Worm (Caenorhabditis elegans) whole organism, L4/young adult: ENCODE data around the gene C44H9.5.

Source experiments
- W03F9.2 ChIP-seq: fragments of 150-350 bp; optimal IDR thresholded peaks from 2 replicates; lab custom pipeline; 2014; ENCODE audit warnings: missing biosample characterization, missing genetic modification characterization
- dao-5 ChIP-seq: sonication (generic microtip); optimal IDR thresholded peaks from 2 replicates; lab custom pipeline; 2016; ENCODE audit warnings: missing genotype, missing genetic modification characterization, moderate library complexity, missing compliant biosample characterization
- him-1 ChIP-seq: sonication (generic microtip); optimal IDR thresholded peaks from 2 replicates; lab custom pipeline; 2016; ENCODE audit warnings: missing genotype, missing genetic modification reagents, missing genetic modification characterization, missing compliant biosample characterization

Gene C44H9.5

DNA sequence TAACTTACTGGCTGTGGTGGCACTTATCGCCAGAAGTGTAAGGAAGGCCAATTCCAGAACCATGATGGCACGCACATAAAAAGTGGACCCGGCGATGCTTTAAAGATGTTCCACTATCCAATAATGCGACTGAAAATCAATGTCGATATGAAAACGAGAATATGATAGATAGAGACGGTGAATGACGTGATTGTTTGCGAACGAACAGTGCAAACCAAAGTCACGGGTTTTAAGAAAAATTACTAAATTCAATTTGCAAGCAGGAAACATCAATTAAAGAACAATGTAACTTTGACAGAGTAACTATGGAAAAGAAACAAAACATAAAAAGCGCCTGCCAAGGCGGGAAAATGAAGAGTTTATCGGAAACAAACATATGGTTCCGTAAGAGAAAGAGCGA is at the start of gene C44H9.5:
TSS of gene C44H9.5 (minus strand) at position 129 of the 400 bp plus-strand sequence.
- no peak for TF ChIP-seq W03F9.2 (tag; lab: Kevin White, UChicago)
- no peak for TF ChIP-seq him-1
- no peak for TF ChIP-seq dao-5

DNA sequence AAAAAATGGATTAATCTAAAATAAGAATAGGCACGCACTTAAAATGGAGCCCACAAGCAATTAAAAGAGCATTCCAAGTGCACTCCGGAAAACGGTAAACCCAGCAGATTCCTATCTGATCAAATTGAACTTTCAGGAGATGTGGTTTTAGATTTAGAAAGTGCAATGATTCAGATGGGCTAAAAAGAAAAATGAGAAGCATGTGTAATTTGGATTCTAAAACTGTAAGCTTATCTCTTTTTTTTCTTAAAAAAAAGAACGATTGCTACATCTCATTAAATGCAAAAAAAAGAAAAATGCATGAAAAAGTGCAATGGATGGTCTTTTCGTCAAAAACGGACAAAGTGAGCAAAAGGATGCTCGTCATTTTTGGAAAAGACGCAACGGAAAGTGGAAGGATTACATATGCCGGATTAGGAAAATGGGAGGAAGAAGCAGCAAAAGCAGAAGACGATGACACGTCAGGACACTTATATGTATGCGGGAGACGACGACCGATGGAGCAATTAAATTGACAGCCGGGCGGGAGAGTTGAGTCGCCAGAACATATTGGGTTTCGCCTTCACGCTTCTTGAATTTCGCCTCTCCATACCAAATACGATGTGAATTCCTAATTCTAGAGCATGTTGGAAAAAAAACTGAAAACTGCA is 49.0 kb upstream of the C44H9.5 start:
- TF ChIP-seq W03F9.2 (tag; lab: Kevin White, UChicago) (no peak), him-1 (no peak), dao-5 (no peak)

DNA sequence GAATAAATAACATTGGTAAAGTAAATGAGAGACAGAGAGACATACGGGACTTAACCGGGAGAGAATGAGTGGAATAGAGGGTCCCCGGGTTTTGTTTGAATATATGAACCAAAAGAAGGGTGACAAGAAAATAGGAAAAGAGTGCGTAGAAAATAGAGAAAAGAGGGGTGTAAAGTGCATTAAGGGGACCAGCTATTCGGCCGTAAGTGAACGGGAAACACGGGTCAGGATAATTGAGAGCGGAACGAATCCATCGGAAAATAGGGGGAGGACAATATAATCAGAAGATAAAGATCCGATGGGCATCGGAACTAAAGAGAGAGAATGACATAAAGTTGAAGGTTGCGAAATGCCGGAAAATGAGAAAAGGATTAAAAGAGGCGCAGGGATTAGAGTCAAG is 47.7 kb upstream of the C44H9.5 start:
- TF ChIP-seq him-1: no peak
- no peak for TF ChIP-seq W03F9.2 (tag; lab: Kevin White, UChicago)
- no peak for TF ChIP-seq dao-5

DNA sequence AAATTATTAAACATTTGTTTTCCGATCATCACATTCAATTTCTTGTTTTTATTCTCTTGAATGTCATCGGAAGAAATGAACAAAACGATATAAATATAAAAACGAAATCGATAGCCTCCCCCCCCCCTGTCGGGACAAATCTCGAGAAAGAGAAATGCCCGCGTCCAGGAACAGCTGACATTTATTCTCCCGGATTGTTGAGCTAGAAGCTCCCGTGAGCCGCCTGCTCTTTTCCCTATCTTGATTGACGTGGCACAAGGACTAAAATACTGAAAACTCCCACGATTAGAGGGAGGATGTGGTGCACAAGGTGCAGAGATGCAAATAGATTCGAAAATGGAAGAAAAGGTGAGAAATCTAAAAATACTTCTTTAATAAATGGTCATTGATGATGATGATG is 47.2 kb upstream of the C44H9.5 start:
- TF ChIP-seq W03F9.2 (tag; lab: Kevin White, UChicago) (no peak), dao-5 (no peak), him-1 (no peak)

DNA sequence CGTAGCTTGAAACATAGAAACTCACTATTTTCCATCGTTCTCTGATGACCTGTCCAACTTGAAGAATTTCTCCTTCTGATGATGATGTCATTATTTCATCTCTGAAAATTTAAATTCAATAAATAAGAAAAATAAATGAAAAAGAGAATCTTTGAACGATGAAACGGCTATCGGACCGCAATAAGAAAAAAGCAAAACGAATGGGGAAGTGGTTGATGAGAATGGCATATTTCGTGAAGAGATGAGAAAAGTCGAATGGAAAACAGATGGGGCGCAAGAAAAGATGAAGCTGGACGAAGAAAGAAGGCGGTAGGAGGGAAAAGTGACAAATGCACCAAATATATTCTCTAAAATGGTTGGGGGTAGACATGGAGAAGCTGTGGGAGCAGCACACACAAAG is 46.1 kb upstream of the C44H9.5 start, which contains the start of gene ttbk-7:
TSS of gene ttbk-7 (minus strand) at position 101 of the 400 bp plus-strand sequence.
- TF ChIP-seq W03F9.2 (tag; lab: Kevin White, UChicago) (no peak), dao-5 (no peak), him-1 (no peak)

DNA sequence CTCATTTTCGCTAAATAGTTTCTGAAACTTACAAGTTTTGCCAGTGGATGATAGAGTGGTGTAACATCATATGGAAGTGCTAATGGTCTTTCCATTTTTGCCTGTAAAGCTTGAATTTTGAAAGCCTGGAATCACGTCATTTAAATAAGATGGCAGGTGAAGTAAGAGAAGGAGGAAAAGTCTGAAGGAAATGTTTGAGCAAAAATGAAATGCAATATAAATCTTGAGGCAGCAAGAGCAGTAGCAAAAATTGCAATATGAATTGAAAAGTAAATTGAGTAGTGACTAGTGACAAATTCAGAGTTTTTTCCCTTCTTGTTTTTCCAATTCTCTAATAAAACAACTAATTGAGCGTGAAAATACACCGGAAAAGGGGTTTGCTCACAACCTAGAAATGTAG is 36.2 kb upstream of the C44H9.5 start, which contains the start of gene glb-24:
TSS of gene glb-24 (minus strand) at position 101 of the 400 bp plus-strand sequence.
- TF ChIP-seq W03F9.2 (tag; lab: Kevin White, UChicago): no peak
- TF ChIP-seq dao-5: no peak
- no peak for TF ChIP-seq him-1

DNA sequence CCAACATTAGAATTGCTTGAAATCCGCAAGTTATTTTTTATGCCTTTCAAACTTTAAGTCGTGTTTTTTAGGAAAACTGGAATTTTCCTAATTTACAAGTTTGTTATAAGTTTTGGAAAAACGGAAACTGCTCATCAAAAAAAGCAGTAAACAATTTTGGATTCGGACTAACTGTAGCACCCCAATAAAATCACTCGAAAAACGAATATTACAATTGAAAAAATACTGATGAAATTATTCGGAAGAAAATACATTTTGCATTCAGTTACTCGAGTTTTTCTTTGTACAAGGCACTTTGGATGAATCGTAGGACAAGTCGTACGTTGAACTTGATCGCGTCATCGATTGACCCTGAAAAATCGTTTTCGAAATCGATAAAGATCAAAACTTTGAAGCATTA is 32.7 kb upstream of the C44H9.5 start:
- no peak for TF ChIP-seq dao-5
- no peak for TF ChIP-seq W03F9.2 (tag; lab: Kevin White, UChicago)
- no peak for TF ChIP-seq him-1

DNA sequence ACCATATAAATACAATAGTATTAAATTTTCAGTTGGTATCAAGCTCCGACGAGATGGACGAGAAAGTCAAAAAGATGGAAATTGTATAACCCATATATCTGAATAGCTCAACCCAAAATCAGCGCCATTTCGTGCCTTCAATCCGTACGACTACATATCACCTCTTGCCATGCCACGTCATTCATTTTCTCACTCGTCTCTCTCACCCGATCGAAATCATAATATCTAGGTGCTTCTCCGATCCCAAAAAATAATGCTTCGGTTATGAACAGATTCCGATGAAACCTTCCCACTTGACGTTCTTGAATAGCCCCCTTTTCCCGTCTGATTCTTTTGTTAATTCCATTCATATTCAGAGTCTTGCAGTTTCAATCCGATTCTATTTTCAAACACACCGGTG is 31.7 kb upstream of the C44H9.5 start:
- TF ChIP-seq him-1: no peak
- TF ChIP-seq dao-5: no peak
- no peak for TF ChIP-seq W03F9.2 (tag; lab: Kevin White, UChicago)

DNA sequence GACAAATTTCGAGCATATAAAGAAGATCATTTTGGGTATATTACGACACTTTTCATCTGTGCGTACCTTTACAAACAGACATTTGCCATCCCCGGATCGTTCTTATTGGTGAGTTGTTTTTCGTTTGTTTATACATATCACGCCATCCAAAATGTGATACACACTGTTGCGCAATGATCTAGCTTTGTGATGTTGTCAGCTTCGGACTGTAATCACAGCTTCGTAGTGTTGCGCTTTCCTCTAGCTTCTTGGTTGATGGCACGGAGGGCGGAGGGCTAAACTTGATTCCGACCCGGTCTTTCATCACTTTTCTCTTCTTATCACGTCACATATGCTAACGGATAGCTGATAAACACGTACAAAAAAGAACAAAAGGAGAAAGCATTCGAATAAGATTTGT is 29.7 kb upstream of the C44H9.5 start:
- TF ChIP-seq dao-5: no peak
- TF ChIP-seq him-1: no peak
- no peak for TF ChIP-seq W03F9.2 (tag; lab: Kevin White, UChicago)

DNA sequence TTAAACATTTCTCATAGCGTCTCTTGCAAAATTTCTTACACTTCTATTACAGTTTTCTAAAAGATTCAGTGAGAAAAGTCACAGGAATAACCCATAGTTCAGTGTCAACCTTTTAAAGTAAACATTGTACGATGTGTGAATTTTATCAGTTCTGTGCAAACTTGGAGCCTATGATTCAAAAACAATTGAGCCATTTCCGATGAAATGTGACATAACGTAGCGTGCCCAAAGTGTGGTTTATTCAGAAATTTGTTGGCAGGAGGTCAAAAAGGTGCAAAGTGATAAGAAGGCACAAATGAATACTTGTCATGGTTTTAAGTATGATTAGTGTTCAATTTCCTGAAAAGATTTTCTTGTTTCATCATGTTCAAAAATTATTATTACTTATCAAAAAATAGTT is 27.9 kb upstream of the C44H9.5 start:
- TF ChIP-seq him-1: no peak
- no peak for TF ChIP-seq W03F9.2 (tag; lab: Kevin White, UChicago)
- TF ChIP-seq dao-5: no peak

DNA sequence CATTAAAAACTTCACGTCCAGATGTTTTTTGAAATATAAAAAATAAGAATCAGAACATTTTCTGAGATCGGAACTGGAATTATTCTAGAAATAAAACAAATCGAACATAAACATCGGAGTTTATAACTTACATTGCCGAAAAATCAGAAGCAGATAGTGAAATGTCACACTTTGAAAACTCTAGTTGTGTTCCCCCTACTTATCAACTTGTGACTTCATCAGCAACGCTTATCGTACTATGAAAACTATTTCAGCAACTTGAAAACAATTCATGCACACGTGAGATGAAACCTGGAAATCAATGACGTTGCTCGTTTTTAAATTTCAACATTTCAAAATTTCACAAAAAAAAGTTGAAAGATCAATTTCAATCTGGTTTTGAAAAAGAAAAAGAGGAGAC is 27.0 kb upstream of the C44H9.5 start:
- TF ChIP-seq dao-5 (no peak), W03F9.2 (tag; lab: Kevin White, UChicago) (no peak), him-1 (no peak)

DNA sequence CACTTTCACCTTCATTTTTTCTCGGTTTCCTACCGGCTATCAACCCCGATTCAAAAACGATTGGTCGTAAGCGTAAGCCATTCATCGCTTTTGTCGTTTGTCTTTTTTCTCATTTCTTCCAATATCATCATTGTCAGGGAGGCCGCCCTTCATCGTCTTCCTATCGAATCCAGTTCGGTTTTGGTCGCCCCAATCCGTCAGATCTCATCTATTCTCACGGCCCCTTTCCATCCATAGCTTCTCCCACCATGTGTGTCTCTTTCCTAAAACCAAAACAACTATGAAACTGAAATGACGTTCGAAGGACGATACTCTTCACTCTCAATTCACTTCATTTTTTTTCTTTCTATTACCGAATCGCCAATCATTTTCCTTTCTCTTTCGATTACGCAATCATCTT is 26.2 kb upstream of the C44H9.5 start:
- TF ChIP-seq W03F9.2 (tag; lab: Kevin White, UChicago) (no peak), him-1 (no peak), dao-5 (no peak)

DNA sequence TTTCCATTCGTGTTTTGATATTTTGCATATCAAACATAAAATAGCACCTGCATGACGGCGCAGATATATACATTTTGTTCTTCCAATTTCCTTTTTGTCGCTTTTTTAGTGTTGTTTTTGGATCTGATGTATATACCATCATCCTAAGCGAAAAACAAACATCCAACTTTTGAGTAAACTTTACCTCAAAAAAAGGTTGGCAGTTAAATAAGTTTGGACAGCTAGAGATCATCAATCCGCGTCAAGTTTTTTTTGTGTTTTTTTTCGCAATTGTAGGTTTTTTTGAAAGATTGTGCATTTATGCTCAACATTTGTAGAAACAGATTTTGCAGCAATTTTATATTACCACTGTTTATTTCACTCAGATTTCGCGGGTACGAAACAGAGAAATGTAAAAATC is 22.1 kb upstream of the C44H9.5 start, which contains the start of gene bus-19:
TSS of gene bus-19 (plus strand) at position 301 of the 400 bp plus-strand sequence.
- no peak for TF ChIP-seq W03F9.2 (tag; lab: Kevin White, UChicago)
- no peak for TF ChIP-seq dao-5
- no peak for TF ChIP-seq him-1

DNA sequence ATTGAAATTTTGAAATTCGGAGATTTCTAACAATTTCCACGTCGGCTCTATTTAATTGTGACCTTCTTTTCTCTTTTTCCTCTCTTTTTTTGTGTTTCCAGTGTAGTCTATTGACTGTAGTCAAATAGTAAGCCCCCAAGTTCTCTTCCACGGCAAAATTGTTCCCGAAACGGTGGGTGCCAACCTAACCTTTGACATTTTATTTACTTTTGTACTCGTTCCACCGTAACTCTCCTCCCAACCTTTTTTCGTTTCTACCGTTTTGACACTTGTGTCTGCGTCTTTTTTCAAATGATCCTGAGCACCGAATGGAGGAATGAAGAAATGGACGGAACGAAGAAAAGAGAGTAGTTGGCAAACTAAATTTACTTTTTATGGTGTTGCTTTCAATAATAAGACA is 21.1 kb upstream of the C44H9.5 start:
- no peak for TF ChIP-seq him-1
- no peak for TF ChIP-seq W03F9.2 (tag; lab: Kevin White, UChicago)
- TF ChIP-seq dao-5: no peak

DNA sequence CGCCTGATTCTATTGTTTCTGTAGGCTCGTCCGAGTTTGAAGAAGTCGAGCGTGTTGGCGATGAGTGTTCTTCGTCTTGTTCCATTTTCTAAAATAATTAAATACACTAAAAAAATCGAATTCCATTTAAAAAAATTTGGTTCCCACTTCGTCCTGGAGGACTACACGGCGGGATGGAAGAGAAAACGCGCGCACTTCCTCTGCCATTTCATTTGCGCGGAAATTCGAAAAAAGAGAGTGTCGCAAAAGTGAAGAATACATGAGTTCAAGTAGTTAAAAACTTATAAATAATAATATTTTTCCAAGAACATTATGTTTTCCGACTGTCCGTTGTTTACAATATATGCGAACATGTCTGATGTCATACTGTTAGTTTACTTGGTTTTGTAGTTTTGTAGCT is 20.3 kb upstream of the C44H9.5 start, which contains the start of gene T07F10.3:
TSS of gene T07F10.3 (minus strand) at position 98 of the 400 bp plus-strand sequence.
- TF ChIP-seq dao-5 (no peak), W03F9.2 (tag; lab: Kevin White, UChicago) (peak; percentile 78), him-1 (peak; percentile 82)

DNA sequence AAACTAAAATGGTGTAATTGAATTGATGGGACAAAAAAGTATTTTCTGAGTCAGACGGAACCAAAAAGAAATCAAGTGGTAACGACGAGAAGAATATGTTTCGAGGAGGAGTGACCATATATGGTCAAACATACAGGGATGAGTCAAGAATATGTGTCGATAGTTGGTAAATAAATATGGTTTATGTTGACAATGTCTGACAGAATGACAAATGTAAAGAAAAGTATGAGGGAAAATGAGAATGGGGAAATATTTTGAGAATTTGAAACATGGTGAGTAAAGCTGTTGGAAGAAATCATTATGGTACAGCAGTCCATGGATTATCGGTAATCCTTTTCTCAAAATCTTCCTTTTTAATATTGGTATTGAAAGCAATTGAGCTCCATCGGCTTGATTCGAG is 18.3 kb upstream of the C44H9.5 start, which contains the start of gene nspg-1:
TSS of gene nspg-1 (minus strand) at position 101 of the 400 bp plus-strand sequence.
- TF ChIP-seq him-1: no peak
- TF ChIP-seq dao-5: no peak
- no peak for TF ChIP-seq W03F9.2 (tag; lab: Kevin White, UChicago)
